Worm (Caenorhabditis elegans) whole organism, L3 larva: ENCODE measurements around the gene W05B10.4.

ENCODE experiments used
- R02D3.7 ChIP-seq: fragments of 150-350 bp; optimal IDR thresholded peaks from 2 replicates; lab custom pipeline; 2014; ENCODE audit warnings: missing biosample characterization, missing genetic modification characterization
- ZK546.5 ChIP-seq: sonication (generic microtip); optimal IDR thresholded peaks from 2 replicates; lab custom pipeline; 2017; ENCODE audit warnings: missing biosample characterization, missing genetic modification characterization
- ama-1 ChIP-seq: fragments of 150-350 bp; optimal IDR thresholded peaks from 2 replicates; lab custom pipeline; 2018
- ceh-28 ChIP-seq: fragments of 150-350 bp; optimal IDR thresholded peaks from 2 replicates; lab custom pipeline; 2014; ENCODE audit warnings: missing biosample characterization, missing genetic modification reagents, missing genetic modification characterization
- ceh-82 ChIP-seq: fragments of 150-350 bp; optimal IDR thresholded peaks from 2 replicates; lab custom pipeline; 2014; ENCODE audit warnings: missing biosample characterization, missing genetic modification characterization
- daf-12 ChIP-seq: fragments of 150-350 bp; optimal IDR thresholded peaks from 2 replicates; lab custom pipeline; 2014; ENCODE audit warnings: missing biosample characterization, missing genetic modification reagents, missing genetic modification characterization
- egl-27 ChIP-seq: sonication (generic microtip); optimal IDR thresholded peaks from 4 replicates; lab custom pipeline; 2017; ENCODE audit warnings: missing biosample characterization, missing genetic modification reagents, missing genetic modification characterization
- egl-5 ChIP-seq: fragments of 150-350 bp; optimal IDR thresholded peaks from 2 replicates; lab custom pipeline; 2017; ENCODE audit warnings: missing biosample characterization, missing genetic modification reagents, missing genetic modification characterization, inconsistent platforms
- elt-1 ChIP-seq: fragments of 150-350 bp; optimal IDR thresholded peaks from 2 replicates; lab custom pipeline; 2014; ENCODE audit warnings: missing biosample characterization, missing genetic modification characterization
- elt-2 ChIP-seq: sonication (generic microtip); optimal IDR thresholded peaks from 2 replicates; lab custom pipeline; 2016; ENCODE audit warnings: missing genetic modification reagents, mild to moderate bottlenecking, missing genetic modification characterization, missing compliant biosample characterization
- elt-3 ChIP-seq, 3 experiments: fragments of 150-350 bp in 1 of 3; sonication (generic microtip) in 2 of 3; optimal IDR thresholded peaks; 2 replicates in 2 of 3; 4 replicates in 1 of 3; lab custom pipeline; 2014 to 2017; ENCODE audit warnings: missing biosample characterization in 3 of 3, missing genetic modification characterization in 3 of 3
- fkh-10 ChIP-seq: sonication (generic microtip); optimal IDR thresholded peaks from 2 replicates; lab custom pipeline; 2017; ENCODE audit warnings: missing biosample characterization, missing genetic modification reagents, missing genetic modification characterization
- fkh-2 ChIP-seq: fragments of 150-350 bp; optimal IDR thresholded peaks from 2 replicates; lab custom pipeline; 2014; ENCODE audit warnings: missing biosample characterization, missing genetic modification reagents, missing genetic modification characterization
- fos-1 ChIP-seq: fragments of 150-350 bp; optimal IDR thresholded peaks from 2 replicates; lab custom pipeline; 2014; ENCODE audit warnings: missing biosample characterization, missing genetic modification characterization
- hmg-11 ChIP-seq: sonication (generic microtip); optimal IDR thresholded peaks from 2 replicates; lab custom pipeline; 2016; ENCODE audit warnings: missing genetic modification characterization, missing compliant biosample characterization
- jun-1 ChIP-seq: fragments of 150-350 bp; optimal IDR thresholded peaks from 2 replicates; lab custom pipeline; 2014; ENCODE audit warnings: missing biosample characterization, missing genetic modification reagents, missing genetic modification characterization
- lin-15B ChIP-seq: fragments of 150-350 bp; optimal IDR thresholded peaks from 2 replicates; lab custom pipeline; 2014; ENCODE audit warnings: missing biosample characterization, missing genetic modification characterization
- mdl-1 ChIP-seq: fragments of 150-350 bp; optimal IDR thresholded peaks from 2 replicates; lab custom pipeline; 2014; ENCODE audit warnings: missing biosample characterization, missing genetic modification characterization
- mml-1 ChIP-seq: fragments of 150-350 bp; sonication (generic microtip); optimal IDR thresholded peaks from 3 replicates; lab custom pipeline; 2014; ENCODE audit warnings: missing biosample characterization, missing genetic modification characterization
- nfya-1 ChIP-seq: sonication (generic microtip); optimal IDR thresholded peaks from 2 replicates; lab custom pipeline; 2017; ENCODE audit warnings: missing genetic modification characterization, mild to moderate bottlenecking, missing compliant biosample characterization, antibody characterized with exemption, moderate library complexity; ENCODE audit not compliant: insufficient read depth
- nhr-23 ChIP-seq: fragments of 150-350 bp; optimal IDR thresholded peaks from 2 replicates; lab custom pipeline; 2014; ENCODE audit warnings: missing biosample characterization, missing genetic modification reagents, missing genetic modification characterization
- nhr-237 ChIP-seq: fragments of 150-350 bp; optimal IDR thresholded peaks from 2 replicates; lab custom pipeline; 2014; ENCODE audit warnings: missing biosample characterization, missing genetic modification characterization
- nhr-25 ChIP-seq: sonication (generic microtip); optimal IDR thresholded peaks from 2 replicates; lab custom pipeline; 2017; ENCODE audit warnings: missing biosample characterization, missing genetic modification characterization
- nhr-43 ChIP-seq: sonication (generic microtip); optimal IDR thresholded peaks from 2 replicates; lab custom pipeline; 2016; ENCODE audit warnings: mild to moderate bottlenecking, missing genetic modification characterization, missing compliant biosample characterization; ENCODE audit not compliant: poor library complexity, severe bottlenecking
- nhr-67 ChIP-seq: fragments of 150-350 bp; optimal IDR thresholded peaks from 2 replicates; lab custom pipeline; 2014; ENCODE audit warnings: missing biosample characterization, missing genetic modification characterization
- nhr-76 ChIP-seq: fragments of 150-350 bp; sonication (generic microtip); optimal IDR thresholded peaks from 5 replicates; lab custom pipeline; 2014; ENCODE audit warnings: missing biosample characterization, missing genetic modification characterization
- nhr-77 ChIP-seq: fragments of 150-350 bp; optimal IDR thresholded peaks from 2 replicates; lab custom pipeline; 2014; ENCODE audit warnings: missing biosample characterization, missing genetic modification characterization
- pha-4 ChIP-seq: fragments of 150-350 bp; optimal IDR thresholded peaks from 2 replicates; lab custom pipeline; 2014; ENCODE audit warnings: missing biosample characterization, missing genetic modification reagents, missing genetic modification characterization
- pqm-1 ChIP-seq: fragments of 150-350 bp; optimal IDR thresholded peaks from 2 replicates; lab custom pipeline; 2017; ENCODE audit warnings: missing biosample characterization, missing genetic modification characterization, inconsistent platforms
- sea-2 ChIP-seq: fragments of 150-350 bp; sonication (generic microtip); optimal IDR thresholded peaks from 4 replicates; lab custom pipeline; 2014; ENCODE audit warnings: missing biosample characterization, missing genetic modification reagents, missing genetic modification characterization
- skn-1 ChIP-seq: fragments of 150-350 bp; optimal IDR thresholded peaks from 2 replicates; lab custom pipeline; 2014; ENCODE audit warnings: missing biosample characterization, missing genetic modification characterization
- snpc-4 ChIP-seq: fragments of 150-350 bp; optimal IDR thresholded peaks from 2 replicates; lab custom pipeline; 2014; ENCODE audit warnings: missing biosample characterization, missing genetic modification characterization
- tbx-2 ChIP-seq: sonication (generic microtip); optimal IDR thresholded peaks from 2 replicates; lab custom pipeline; 2016; ENCODE audit warnings: mild to moderate bottlenecking, missing genetic modification characterization, missing compliant biosample characterization
- unc-39 ChIP-seq: sonication (generic microtip); optimal IDR thresholded peaks from 4 replicates; lab custom pipeline; 2017; ENCODE audit warnings: missing biosample characterization, missing genetic modification characterization
- unc-62 ChIP-seq: fragments of 150-350 bp; sonication (generic microtip); optimal IDR thresholded peaks from 4 replicates; lab custom pipeline; 2014; ENCODE audit warnings: missing biosample characterization, missing genetic modification reagents, missing genetic modification characterization
- zag-1 ChIP-seq: fragments of 150-350 bp; optimal IDR thresholded peaks from 2 replicates; lab custom pipeline; 2014; ENCODE audit warnings: missing biosample characterization, missing genetic modification characterization
- ztf-11 ChIP-seq: fragments of 150-350 bp; optimal IDR thresholded peaks from 2 replicates; lab custom pipeline; 2014; ENCODE audit warnings: missing biosample characterization, missing genetic modification characterization
- ztf-4 ChIP-seq: fragments of 150-350 bp; optimal IDR thresholded peaks from 2 replicates; lab custom pipeline; 2014; ENCODE audit warnings: missing biosample characterization, missing genetic modification characterization

Gene W05B10.4

DNA sequence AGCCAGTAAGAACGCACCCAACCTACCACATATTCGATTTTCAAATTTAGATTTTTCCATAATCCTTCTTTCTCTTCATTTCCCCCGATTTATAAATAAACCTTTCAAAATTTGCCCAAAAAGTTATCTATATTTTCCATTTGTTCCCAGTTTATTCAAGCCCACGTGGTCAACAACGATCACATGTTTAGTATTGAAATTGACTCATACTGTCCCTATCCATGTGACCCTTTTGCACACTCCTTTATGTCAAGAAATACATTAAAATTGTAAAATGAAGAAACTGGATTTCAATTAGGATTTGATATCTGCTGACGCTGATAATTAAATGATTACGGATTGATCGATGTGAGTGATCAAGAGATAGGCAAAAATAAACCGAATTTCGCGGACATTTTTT lies 32.8 kb upstream of the W05B10.4 start:
- TF ChIP-seq nhr-237 (no peak), hmg-11 (tag; lab: Kevin White, UChicago) (no peak), pqm-1 (tag; lab: Kevin White, UChicago) (peak; percentile 62), fkh-10 (GFP tag; lab: Kevin White, UChicago) (no peak), nhr-23 (tag; lab: Kevin White, UChicago) (no peak), R02D3.7 (no peak), ztf-11 (tag; lab: Kevin White, UChicago) (no peak), fos-1 (tag; lab: Kevin White, UChicago) (no peak), skn-1 (tag; lab: Kevin White, UChicago) (no peak), daf-12 (no peak), jun-1 (peak; percentile 63), lin-15B (tag; lab: Kevin White, UChicago) (no peak), nhr-77 (tag; lab: Kevin White, UChicago) (no peak), fkh-2 (tag; lab: Kevin White, UChicago) (no peak), nhr-25 (tag; lab: Kevin White, UChicago) (peak; percentile 40), egl-5 (tag; lab: Kevin White, UChicago) (no peak), mml-1 (no peak), pha-4 (tag; lab: Kevin White, UChicago) (peak; percentile 94), unc-39 (tag; lab: Kevin White, UChicago) (no peak), unc-62 (GFP tag; lab: Kevin White, UChicago) (no peak), nfya-1 (tag; lab: Kevin White, UChicago) (no peak), elt-2 (peak; percentile 43), zag-1 (tag; lab: Kevin White, UChicago) (no peak), nhr-43 (tag; lab: Kevin White, UChicago) (peak; percentile 23), sea-2 (no peak)

DNA sequence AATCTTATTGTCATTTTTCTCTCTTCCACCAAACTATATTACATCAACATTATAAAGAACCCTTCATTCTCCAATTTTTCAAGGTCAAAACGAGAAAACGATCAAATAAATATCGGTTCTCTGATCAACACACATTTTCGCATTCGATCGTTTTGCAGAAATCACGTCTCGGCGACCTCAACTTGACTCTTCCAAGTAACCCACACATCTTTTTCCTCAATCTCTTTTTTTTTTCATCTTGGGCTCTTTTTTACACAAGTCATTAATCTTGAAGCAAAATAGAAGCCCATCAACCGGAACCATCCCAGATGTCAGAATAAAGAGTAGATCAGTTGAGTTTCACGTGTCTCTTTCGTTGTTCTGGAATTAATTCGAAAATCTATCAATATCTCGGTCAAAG lies 31.8 kb upstream of the W05B10.4 start:
- TF ChIP-seq egl-5 (tag; lab: Kevin White, UChicago) (peak; percentile 2), egl-27 (tag; lab: Kevin White, UChicago) (no peak), fkh-10 (GFP tag; lab: Kevin White, UChicago) (no peak), nhr-25 (tag; lab: Kevin White, UChicago) (peak; percentile 63)

- no peak for TF ChIP-seq nhr-67 (tag; lab: Kevin White, UChicago)
- peak; percentile 85 for TF ChIP-seq elt-2
- no peak for TF ChIP-seq sea-2
- TF ChIP-seq unc-39 (tag; lab: Kevin White, UChicago) = no peak
- TF ChIP-seq nhr-23 (tag; lab: Kevin White, UChicago) = peak; percentile 71
- TF ChIP-seq ztf-4 (tag; lab: Kevin White, UChicago) = no peak
- no peak for TF ChIP-seq daf-12
- TF ChIP-seq R02D3.7 = peak; percentile 27
- TF ChIP-seq ztf-11 (tag; lab: Kevin White, UChicago) = no peak
- no peak for TF ChIP-seq snpc-4 (tag; lab: Kevin White, UChicago)
- TF ChIP-seq egl-27 (tag; lab: Kevin White, UChicago) = peak; percentile 74
- TF ChIP-seq ceh-82 (tag; lab: Kevin White, UChicago) = no peak
- peak; percentile 71 for TF ChIP-seq pqm-1 (tag; lab: Kevin White, UChicago)
- peak; percentile 90 for TF ChIP-seq pha-4 (tag; lab: Kevin White, UChicago)
- peak; percentile 93 for TF ChIP-seq nhr-25 (tag; lab: Kevin White, UChicago)
- no peak for TF ChIP-seq elt-3 (tag; optimal IDR thresholded peaks at IDR 0.05; lab: Kevin White, UChicago)
- TF ChIP-seq elt-1 (tag; lab: Kevin White, UChicago) = peak; percentile 19
- TF ChIP-seq mdl-1 (tag; lab: Kevin White, UChicago) = peak; percentile 72
- TF ChIP-seq mml-1 = peak; percentile 96
- TF ChIP-seq tbx-2 = peak; percentile 11
- peak; percentile 62 for TF ChIP-seq jun-1
- TF ChIP-seq ama-1 = peak; percentile 8
- TF ChIP-seq ZK546.5 (tag; lab: Kevin White, UChicago) = no peak
- no peak for TF ChIP-seq nhr-76 (tag; lab: Kevin White, UChicago)
- peak; percentile 64 for TF ChIP-seq nfya-1 (tag; lab: Kevin White, UChicago)
- TF ChIP-seq ceh-28 (tag; lab: Kevin White, UChicago) = peak; percentile 61
- TF ChIP-seq nhr-43 (tag; lab: Kevin White, UChicago) = peak; percentile 89
Measured at ce11 chrV:12637238-12637690, 30.8 kb upstream of the W05B10.4 start, which contains the start of gene F56H9.2. Gene F56H9.2 (plus strand): TSS chrV:12637663.
